Fruit fly (Drosophila melanogaster) Kc167 (cell line): ENCODE measurements around the gene CG9948.

Experiments used
- Myc ChIP-seq: fragments of >200 bp; optimal IDR thresholded peaks from 2 replicates; lab custom pipeline; 2017; ENCODE audit warnings: missing external identifiers
- Sin3A ChIP-seq: fragments of >200 bp; optimal IDR thresholded peaks from 2 replicates; lab custom pipeline; 2018; ENCODE audit warnings: missing external identifiers
- h ChIP-seq: fragments of >200 bp; optimal IDR thresholded peaks from 3 replicates; lab custom pipeline; 2018; ENCODE audit warnings: missing external identifiers
- insv ChIP-seq: fragments of >200 bp; optimal IDR thresholded peaks from 3 replicates; lab custom pipeline; 2018; ENCODE audit warnings: missing external identifiers
- psq ChIP-seq: fragments of >200 bp; optimal IDR thresholded peaks from 2 replicates; lab custom pipeline; 2017; ENCODE audit warnings: missing external identifiers
- ttk ChIP-seq: sonication (Bioruptor generic); optimal IDR thresholded peaks from 2 replicates; lab custom pipeline; 2017; ENCODE audit warnings: missing external identifiers

The CG9948 gene

DNA sequence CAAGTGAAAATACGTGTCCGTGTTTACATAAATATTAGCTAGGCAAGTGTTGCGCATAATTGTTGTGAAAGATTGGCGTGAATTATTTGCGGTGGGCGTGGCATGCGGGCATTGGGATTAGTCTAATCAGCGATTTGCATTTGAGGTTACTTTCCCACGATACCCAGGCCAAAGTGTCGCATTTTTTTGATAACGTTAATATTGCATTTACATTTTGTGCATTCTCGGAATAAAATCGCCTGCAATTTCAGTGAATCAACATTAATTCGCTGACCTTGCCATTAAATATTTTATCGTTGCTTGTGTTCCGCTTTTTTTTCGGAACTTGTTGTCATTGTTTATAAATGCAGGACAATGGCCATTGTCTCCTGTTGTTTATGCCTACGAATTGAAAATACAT is 46.6 kb downstream of the CG9948 start:
- no peak for TF ChIP-seq Myc (lab: Kevin White, UChicago)

- no peak for TF ChIP-seq insv (lab: Kevin White, UChicago)
- TF ChIP-seq ttk = no peak
- no peak for TF ChIP-seq psq (lab: Kevin White, UChicago)
- TF ChIP-seq Myc (lab: Kevin White, UChicago) = no peak
- no peak for TF ChIP-seq Sin3A (lab: Kevin White, UChicago)
- TF ChIP-seq h (lab: Kevin White, UChicago) = no peak
Measured at dm6 chr3L:7003132-7003531, 47.3 kb downstream of the CG9948 start.

- TF ChIP-seq Myc (lab: Kevin White, UChicago) (no peak), ttk (no peak), psq (lab: Kevin White, UChicago) (no peak), Sin3A (lab: Kevin White, UChicago) (no peak), h (lab: Kevin White, UChicago) (no peak), insv (lab: Kevin White, UChicago) (no peak)
Measured at dm6 chr3L:7006421-7006820, 50.6 kb downstream of the CG9948 start.
